Worm (Caenorhabditis elegans) whole organism, L2 larva: Measurements from ENCODE around the gene clh-1.

ENCODE experiments used
- C34F6.9 ChIP-seq: fragments of 150-350 bp; optimal IDR thresholded peaks from 2 replicates; lab custom pipeline; 2014; ENCODE audit warnings: missing biosample characterization, missing genetic modification characterization
- F13H6.1 ChIP-seq: sonication (generic microtip); optimal IDR thresholded peaks from 2 replicates; lab custom pipeline; 2016; ENCODE audit warnings: missing genetic modification characterization, missing compliant biosample characterization
- R02D3.7 ChIP-seq: fragments of 150-350 bp; optimal IDR thresholded peaks from 2 replicates; lab custom pipeline; 2014; ENCODE audit warnings: missing biosample characterization, missing genetic modification characterization
- Y55F3AM.14 ChIP-seq: fragments of 200-800 bp; sonication (Bioruptor generic); optimal IDR thresholded peaks from 2 replicates; lab custom pipeline; 2018; ENCODE audit warnings: mild to moderate bottlenecking, missing genetic modification characterization, missing compliant biosample characterization
- ZK546.5 ChIP-seq: sonication (generic microtip); optimal IDR thresholded peaks from 2 replicates; lab custom pipeline; 2017; ENCODE audit warnings: missing biosample characterization, missing genetic modification characterization
- alr-1 ChIP-seq: fragments of 150-350 bp; optimal IDR thresholded peaks from 2 replicates; lab custom pipeline; 2014; ENCODE audit warnings: missing biosample characterization, missing genetic modification characterization
- aly-2 ChIP-seq: fragments of 150-350 bp; optimal IDR thresholded peaks from 2 replicates; lab custom pipeline; 2014; ENCODE audit warnings: missing biosample characterization, missing genetic modification characterization
- ama-1 ChIP-seq: fragments of 150-350 bp; optimal IDR thresholded peaks from 2 replicates; lab custom pipeline; 2018; ENCODE audit warnings: inconsistent platforms
- ceh-16 ChIP-seq: fragments of 150-350 bp; optimal IDR thresholded peaks from 2 replicates; lab custom pipeline; 2014; ENCODE audit warnings: missing biosample characterization, missing genetic modification characterization
- crh-2 ChIP-seq: sonication (generic microtip); optimal IDR thresholded peaks from 2 replicates; lab custom pipeline; 2017; ENCODE audit warnings: missing biosample characterization, missing genetic modification characterization
- dmd-4 ChIP-seq: sonication (generic microtip); optimal IDR thresholded peaks from 2 replicates; lab custom pipeline; 2017; ENCODE audit warnings: missing biosample characterization, missing genetic modification characterization
- egl-27 ChIP-seq: sonication (generic microtip); optimal IDR thresholded peaks from 3 replicates; lab custom pipeline; 2017; ENCODE audit warnings: missing biosample characterization, missing genetic modification reagents, missing genetic modification characterization
- elt-1 ChIP-seq: fragments of 150-350 bp; optimal IDR thresholded peaks from 2 replicates; lab custom pipeline; 2014; ENCODE audit warnings: missing biosample characterization, missing genetic modification characterization
- elt-3 ChIP-seq: sonication (generic microtip); optimal IDR thresholded peaks from 2 replicates; lab custom pipeline; 2017; ENCODE audit warnings: missing biosample characterization, missing genetic modification characterization
- fos-1 ChIP-seq: fragments of 150-350 bp; optimal IDR thresholded peaks from 2 replicates; lab custom pipeline; 2014; ENCODE audit warnings: missing biosample characterization, missing genetic modification characterization
- gmeb-1 ChIP-seq: fragments of 150-350 bp; optimal IDR thresholded peaks from 2 replicates; lab custom pipeline; 2014; ENCODE audit warnings: missing biosample characterization, missing genetic modification characterization
- lin-13 ChIP-seq: fragments of 150-350 bp; optimal IDR thresholded peaks from 2 replicates; lab custom pipeline; 2014; ENCODE audit warnings: missing biosample characterization, missing genetic modification reagents, missing genetic modification characterization
- lin-39 ChIP-seq: fragments of 150-350 bp; optimal IDR thresholded peaks from 2 replicates; lab custom pipeline; 2014; ENCODE audit warnings: missing biosample characterization, missing genetic modification reagents, missing genetic modification characterization
- lsy-2 ChIP-seq, 2 experiments: fragments of 150-350 bp in 1 of 2; sonication (generic microtip) in 1 of 2; optimal IDR thresholded peaks; 2 replicates each; lab custom pipeline; 2014 to 2017; ENCODE audit warnings: missing biosample characterization in 2 of 2, missing genetic modification characterization in 2 of 2
- mbf-1 ChIP-seq: sonication (generic microtip); optimal IDR thresholded peaks from 2 replicates; lab custom pipeline; 2017; ENCODE audit warnings: missing biosample characterization, missing genetic modification characterization
- mdl-1 ChIP-seq, 2 experiments: fragments of 150-350 bp in 1 of 2; sonication (generic microtip) in 1 of 2; optimal IDR thresholded peaks; 2 replicates each; lab custom pipeline; 2017; ENCODE audit warnings: missing biosample characterization in 2 of 2, missing genetic modification characterization in 2 of 2
- nhr-10 ChIP-seq: sonication (generic microtip); optimal IDR thresholded peaks from 2 replicates; lab custom pipeline; 2017; ENCODE audit warnings: missing biosample characterization, missing genetic modification characterization
- nhr-11 ChIP-seq: fragments of 150-350 bp; optimal IDR thresholded peaks from 2 replicates; lab custom pipeline; 2014; ENCODE audit warnings: missing biosample characterization, missing genetic modification characterization
- nhr-12 ChIP-seq: fragments of 150-350 bp; optimal IDR thresholded peaks from 2 replicates; lab custom pipeline; 2014; ENCODE audit warnings: missing biosample characterization, missing genetic modification characterization
- nhr-129 ChIP-seq: fragments of 150-350 bp; optimal IDR thresholded peaks from 2 replicates; lab custom pipeline; 2014; ENCODE audit warnings: missing biosample characterization, missing genetic modification characterization
- nhr-21 ChIP-seq: fragments of 150-350 bp; optimal IDR thresholded peaks from 2 replicates; lab custom pipeline; 2014; ENCODE audit warnings: missing biosample characterization, missing genetic modification characterization
- nhr-237 ChIP-seq: fragments of 150-350 bp; optimal IDR thresholded peaks from 2 replicates; lab custom pipeline; 2014; ENCODE audit warnings: missing biosample characterization, missing genetic modification characterization
- nhr-25 ChIP-seq: fragments of 150-350 bp; sonication (generic microtip); optimal IDR thresholded peaks from 3 replicates; lab custom pipeline; 2014; ENCODE audit warnings: missing biosample characterization, missing genetic modification characterization
- nhr-6 ChIP-seq: fragments of 150-350 bp; optimal IDR thresholded peaks from 2 replicates; lab custom pipeline; 2014; ENCODE audit warnings: missing biosample characterization, missing genetic modification characterization
- nhr-77 ChIP-seq: fragments of 150-350 bp; optimal IDR thresholded peaks from 2 replicates; lab custom pipeline; 2014; ENCODE audit warnings: missing biosample characterization, missing genetic modification characterization
- peb-1 ChIP-seq: fragments of 150-350 bp; optimal IDR thresholded peaks from 2 replicates; lab custom pipeline; 2014; ENCODE audit warnings: missing biosample characterization, missing genetic modification characterization
- sem-4 ChIP-seq: fragments of 150-350 bp; optimal IDR thresholded peaks from 2 replicates; lab custom pipeline; 2014; ENCODE audit warnings: missing biosample characterization, missing genetic modification reagents, missing genetic modification characterization
- sma-3 ChIP-seq: sonication (generic microtip); optimal IDR thresholded peaks from 2 replicates; lab custom pipeline; 2016; ENCODE audit warnings: missing genetic modification reagents, missing genetic modification characterization, missing compliant biosample characterization
- sma-9 ChIP-seq, 2 experiments: fragments of 150-350 bp in 1 of 2; sonication (generic microtip) in 1 of 2; optimal IDR thresholded peaks; 2 replicates each; lab custom pipeline; 2014 to 2016; ENCODE audit warnings: missing genetic modification characterization in 2 of 2, mild to moderate bottlenecking in 1 of 2, missing biosample characterization in 1 of 2, missing compliant biosample characterization in 1 of 2, missing genetic modification reagents in 1 of 2, moderate library complexity in 1 of 2
- snpc-4 ChIP-seq: fragments of 150-350 bp; optimal IDR thresholded peaks from 2 replicates; lab custom pipeline; 2014; ENCODE audit warnings: missing biosample characterization, missing genetic modification characterization
- unc-62 ChIP-seq: fragments of 150-350 bp; optimal IDR thresholded peaks from 2 replicates; lab custom pipeline; 2014; ENCODE audit warnings: missing biosample characterization, missing genetic modification reagents, missing genetic modification characterization
- ztf-11 ChIP-seq: sonication (generic microtip); optimal IDR thresholded peaks from 2 replicates; lab custom pipeline; 2017; ENCODE audit warnings: missing biosample characterization, missing genetic modification characterization
- ztf-4 ChIP-seq: fragments of 150-350 bp; optimal IDR thresholded peaks from 2 replicates; lab custom pipeline; 2014; ENCODE audit warnings: missing biosample characterization, missing genetic modification characterization

Gene clh-1

DNA sequence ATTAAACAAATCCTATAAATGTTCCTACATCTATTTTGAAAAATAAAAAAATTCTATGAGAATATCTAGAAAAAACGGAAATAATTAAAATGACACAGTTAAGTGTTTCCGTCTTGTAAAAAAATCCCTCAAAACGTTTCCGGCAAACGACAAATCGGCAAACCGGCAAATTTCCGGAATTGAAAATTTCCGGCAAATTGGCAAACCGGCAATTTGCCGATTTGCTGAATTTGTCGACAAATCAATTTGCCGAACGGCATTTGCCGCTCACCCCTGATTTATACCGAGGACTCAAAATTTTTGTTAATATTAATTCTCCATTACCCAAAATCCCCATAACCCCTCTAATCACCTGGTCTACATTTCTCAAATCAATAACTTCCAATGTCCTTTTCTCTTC lies 3.2 kb downstream of the clh-1 start:
- TF ChIP-seq mbf-1 (tag; lab: Kevin White, UChicago) = no peak
- TF ChIP-seq R02D3.7 (tag; lab: Kevin White, UChicago) = no peak
- TF ChIP-seq ama-1 (lab: Kevin White, UChicago) = no peak
- TF ChIP-seq elt-1 (tag; lab: Kevin White, UChicago) = no peak
- no peak for TF ChIP-seq Y55F3AM.14 (GFP tag; lab: Kevin White, UChicago)
- TF ChIP-seq ztf-4 (tag; lab: Kevin White, UChicago) = no peak
- TF ChIP-seq egl-27 (tag; lab: Kevin White, UChicago) = no peak

DNA sequence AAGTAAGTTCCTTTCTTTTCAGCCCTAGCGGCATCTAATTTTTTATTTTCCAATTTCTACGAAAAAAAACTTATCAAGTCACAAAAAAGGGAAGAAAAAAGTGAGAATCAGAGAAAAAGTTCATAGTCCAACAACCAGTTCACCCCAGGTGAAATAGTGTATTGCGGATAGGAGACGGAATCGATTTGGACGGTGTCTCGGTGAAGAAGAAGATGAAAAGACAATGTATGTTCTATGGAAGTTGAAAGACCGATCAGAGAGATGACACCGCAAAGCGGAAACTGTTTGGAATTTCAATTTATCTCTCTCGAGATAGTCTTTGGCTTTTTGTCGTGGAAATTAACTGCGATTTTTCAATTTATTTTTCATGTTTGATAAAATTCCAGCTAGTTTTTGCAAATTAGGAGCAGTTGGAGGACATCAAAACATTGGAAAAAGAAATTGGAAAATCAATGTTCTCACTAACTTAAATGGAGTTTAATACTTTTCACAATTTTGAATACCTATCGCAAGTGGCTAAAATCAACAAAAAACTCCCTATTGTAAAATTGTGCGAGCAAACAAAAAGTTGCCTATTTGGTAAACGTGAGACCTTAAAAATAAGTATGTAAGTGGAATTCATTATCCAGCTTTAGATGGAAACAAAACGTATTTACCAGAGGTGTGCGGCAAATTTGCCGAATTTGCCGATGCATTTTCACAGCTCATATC lies 3.9 kb downstream of the clh-1 start:
- peak; percentile 24 for TF ChIP-seq egl-27 (tag; lab: Kevin White, UChicago)
- TF ChIP-seq sem-4 (tag; lab: Kevin White, UChicago) = no peak
- TF ChIP-seq nhr-77 (tag; lab: Kevin White, UChicago) = no peak
- no peak for TF ChIP-seq ceh-16
- TF ChIP-seq sma-9 (GFP tag; optimal IDR thresholded peaks at IDR 0.05; lab: Kevin White, UChicago) = peak; percentile 86
- TF ChIP-seq sma-9 (tag; optimal IDR thresholded peaks at IDR 0.05; lab: Kevin White, UChicago) = no peak
- TF ChIP-seq fos-1 = no peak
- no peak for TF ChIP-seq crh-2
- no peak for TF ChIP-seq lsy-2 (tag; optimal IDR thresholded peaks at IDR 0.05; lab: Kevin White, UChicago)
- no peak for TF ChIP-seq dmd-4 (tag; lab: Kevin White, UChicago)
- no peak for TF ChIP-seq nhr-12 (tag; lab: Kevin White, UChicago)
- TF ChIP-seq sma-3 (GFP tag; lab: Kevin White, UChicago) = peak; percentile 27
- peak; percentile 66 for TF ChIP-seq nhr-21 (tag; lab: Kevin White, UChicago)
- TF ChIP-seq snpc-4 (tag; lab: Kevin White, UChicago) = no peak
- TF ChIP-seq mdl-1 (tag; optimal IDR thresholded peaks at IDR 0.05; lab: Kevin White, UChicago) = peak in 1 of 2 experiments; percentile 27
- TF ChIP-seq nhr-25 (tag; lab: Kevin White, UChicago) = peak; percentile 67

DNA sequence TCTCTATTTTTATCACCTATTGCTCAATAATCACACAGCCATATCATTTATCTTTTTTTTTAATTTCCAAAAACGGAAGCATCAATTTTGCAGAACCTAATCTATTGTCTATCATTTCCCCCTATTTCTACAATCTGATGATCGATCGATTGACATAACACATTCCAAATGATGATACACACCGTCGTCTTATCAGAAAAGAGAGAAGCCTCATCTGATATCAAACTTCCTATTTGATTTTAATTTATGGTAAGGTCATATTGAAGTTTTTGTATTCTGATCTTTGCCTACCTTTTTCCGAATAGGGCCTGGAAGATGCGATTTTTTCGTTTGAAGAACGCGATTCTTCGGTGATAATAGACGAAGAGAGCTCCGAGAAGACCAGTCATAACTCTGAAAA lies 6.7 kb downstream of the clh-1 start:
- TF ChIP-seq elt-3 = no peak
- TF ChIP-seq alr-1 (tag; lab: Kevin White, UChicago) = no peak
- TF ChIP-seq aly-2 (tag; lab: Kevin White, UChicago) = no peak
- no peak for TF ChIP-seq dmd-4 (tag; lab: Kevin White, UChicago)
- no peak for TF ChIP-seq lin-39 (tag; lab: Kevin White, UChicago)
- no peak for TF ChIP-seq sma-3 (GFP tag; lab: Kevin White, UChicago)
- no peak for TF ChIP-seq lin-13 (GFP tag; lab: Kevin White, UChicago)
- no peak for TF ChIP-seq nhr-77 (tag; lab: Kevin White, UChicago)
- peak; percentile 21 for TF ChIP-seq nhr-25 (tag; lab: Kevin White, UChicago)
- no peak for TF ChIP-seq ama-1 (lab: Kevin White, UChicago)
- TF ChIP-seq sma-9 (GFP tag; optimal IDR thresholded peaks at IDR 0.05; lab: Kevin White, UChicago) = peak; percentile 53
- no peak for TF ChIP-seq sma-9 (tag; optimal IDR thresholded peaks at IDR 0.05; lab: Kevin White, UChicago)
- TF ChIP-seq mdl-1 (tag; optimal IDR thresholded peaks at IDR 0.05; lab: Kevin White, UChicago) = no peak
- TF ChIP-seq C34F6.9 = no peak
- peak; percentile 13 for TF ChIP-seq nhr-21 (tag; lab: Kevin White, UChicago)
- no peak for TF ChIP-seq peb-1 (tag; lab: Kevin White, UChicago)

DNA sequence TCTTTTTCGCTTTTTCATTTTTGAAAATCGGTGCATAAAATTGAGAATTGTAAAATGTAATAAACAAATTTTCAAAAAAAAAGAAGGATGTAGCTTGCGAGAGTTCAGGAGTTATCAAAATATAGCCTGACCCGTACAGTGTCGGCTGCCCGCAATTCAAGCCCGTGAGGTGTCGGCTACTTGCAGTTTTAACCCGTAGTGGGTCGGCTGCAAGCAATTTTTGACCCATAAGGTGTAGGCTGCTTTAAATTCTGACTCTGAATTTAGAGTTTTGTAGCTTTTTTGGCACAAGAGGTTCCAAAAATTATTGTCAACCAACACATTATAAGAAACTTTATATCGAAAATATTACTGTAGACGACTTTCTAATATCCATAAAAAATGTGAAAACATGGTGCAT lies 10.3 kb downstream of the clh-1 start:
- TF ChIP-seq nhr-129 (no peak), F13H6.1 (no peak), ztf-4 (tag; lab: Kevin White, UChicago) (no peak), sma-3 (GFP tag; lab: Kevin White, UChicago) (no peak), snpc-4 (tag; lab: Kevin White, UChicago) (peak; percentile 18), gmeb-1 (tag; lab: Kevin White, UChicago) (no peak), nhr-11 (no peak), sma-9 (GFP tag; optimal IDR thresholded peaks at IDR 0.05; lab: Kevin White, UChicago) (no peak), sma-9 (tag; optimal IDR thresholded peaks at IDR 0.05; lab: Kevin White, UChicago) (no peak), ZK546.5 (tag; lab: Kevin White, UChicago) (no peak), ztf-11 (tag; lab: Kevin White, UChicago) (no peak), aly-2 (tag; lab: Kevin White, UChicago) (no peak), R02D3.7 (tag; lab: Kevin White, UChicago) (no peak), ama-1 (lab: Kevin White, UChicago) (peak; percentile 57), fos-1 (no peak), alr-1 (tag; lab: Kevin White, UChicago) (no peak), nhr-12 (tag; lab: Kevin White, UChicago) (no peak), mbf-1 (tag; lab: Kevin White, UChicago) (no peak), nhr-10 (tag; lab: Kevin White, UChicago) (no peak), lin-39 (tag; lab: Kevin White, UChicago) (no peak), unc-62 (GFP tag; lab: Kevin White, UChicago) (no peak), nhr-21 (tag; lab: Kevin White, UChicago) (peak; percentile 52), nhr-237 (tag; lab: Kevin White, UChicago) (no peak), nhr-6 (tag; lab: Kevin White, UChicago) (no peak)
